Worm (Caenorhabditis elegans) whole organism, young adult: ENCODE measurements around the gene pho-6.

ENCODE experiments used
- B0336.3 ChIP-seq: fragments of 200-800 bp; sonication (Bioruptor generic); IDR thresholded peaks from 2 replicates; pipeline ENCODE4 v1.3.6; 2022; ENCODE audit warnings: missing genetic modification characterization, missing compliant biosample characterization
- F23B12.7 ChIP-seq: sonication (generic microtip); optimal IDR thresholded peaks from 2 replicates; lab custom pipeline; 2017; ENCODE audit warnings: missing genetic modification characterization, mild to moderate bottlenecking, missing compliant biosample characterization, antibody characterized with exemption, moderate library complexity; ENCODE audit not compliant: insufficient read depth
- F57A8.1 ChIP-seq: fragments of 200-800 bp; sonication (Bioruptor generic); optimal IDR thresholded peaks from 2 replicates; lab custom pipeline; 2018; ENCODE audit warnings: mild to moderate bottlenecking, missing genetic modification characterization, moderate library complexity, missing compliant biosample characterization
- K11D2.4 ChIP-seq: fragments of 200-800 bp; sonication (Bioruptor generic); IDR thresholded peaks from 2 replicates; pipeline ENCODE4 v1.3.6; 2022; ENCODE audit warnings: missing genetic modification reagents, missing genetic modification characterization, missing compliant biosample characterization
- K12H6.12 ChIP-seq: fragments of 200-800 bp; sonication (Bioruptor generic); optimal IDR thresholded peaks from 2 replicates; lab custom pipeline; 2018; ENCODE audit warnings: mild to moderate bottlenecking, missing genetic modification characterization, missing compliant biosample characterization
- Y67H2A.10 ChIP-seq: fragments of 200-800 bp; sonication (Bioruptor generic); conservative IDR thresholded peaks from 2 replicates; pipeline ENCODE4 v1.3.6; 2022; ENCODE audit warnings: missing genetic modification reagents, missing genetic modification characterization, missing compliant biosample characterization
- ZK185.1 ChIP-seq: sonication (generic microtip); optimal IDR thresholded peaks from 2 replicates; lab custom pipeline; 2016; ENCODE audit warnings: mild to moderate bottlenecking, missing genetic modification characterization, missing compliant biosample characterization; ENCODE audit not compliant: poor library complexity, severe bottlenecking
- akir-1 ChIP-seq: fragments of 200-800 bp; sonication (Bioruptor generic); optimal IDR thresholded peaks from 2 replicates; lab custom pipeline; 2018; ENCODE audit warnings: mild to moderate bottlenecking, missing genetic modification characterization, moderate library complexity, missing compliant biosample characterization
- aptf-3 ChIP-seq: fragments of 200-800 bp; sonication (Bioruptor generic); IDR thresholded peaks from 2 replicates; pipeline ENCODE4 v1.3.6; 2022; ENCODE audit warnings: missing genetic modification characterization, missing compliant biosample characterization
- athp-1 ChIP-seq: sonication (generic microtip); optimal IDR thresholded peaks from 2 replicates; lab custom pipeline; 2017; ENCODE audit warnings: mild to moderate bottlenecking, missing genetic modification characterization, missing compliant biosample characterization
- attf-3 ChIP-seq: fragments of 200-800 bp; sonication (Bioruptor generic); conservative IDR thresholded peaks from 2 replicates; pipeline ENCODE4 v1.3.6; 2022; ENCODE audit warnings: missing genetic modification reagents, missing genetic modification characterization, missing compliant biosample characterization
- attf-6 ChIP-seq: fragments of 200-800 bp; sonication (Bioruptor generic); IDR thresholded peaks from 2 replicates; pipeline ENCODE4 v1.3.6; 2022; ENCODE audit warnings: missing genetic modification reagents, missing genetic modification characterization, missing compliant biosample characterization
- ccch-3 ChIP-seq: fragments of 200-800 bp; sonication (Bioruptor generic); optimal IDR thresholded peaks from 2 replicates; lab custom pipeline; 2018; ENCODE audit warnings: mild to moderate bottlenecking, missing genetic modification characterization, missing compliant biosample characterization
- ceh-100 ChIP-seq: fragments of 200-800 bp; sonication (Bioruptor generic); IDR thresholded peaks from 2 replicates; pipeline ENCODE4 v1.3.6; 2022; ENCODE audit warnings: missing genetic modification reagents, missing genetic modification characterization, missing compliant biosample characterization
- dpl-1 ChIP-seq: fragments of 150-350 bp; optimal IDR thresholded peaks from 2 replicates; lab custom pipeline; 2014; ENCODE audit warnings: missing biosample characterization, missing genetic modification reagents, missing genetic modification characterization
- efl-1 ChIP-seq: fragments of 150-350 bp; optimal IDR thresholded peaks from 2 replicates; lab custom pipeline; 2014; ENCODE audit warnings: missing biosample characterization, missing genetic modification reagents, missing genetic modification characterization
- egl-18 ChIP-seq: fragments of 200-800 bp; sonication (Bioruptor generic); IDR thresholded peaks from 2 replicates; pipeline ENCODE4 v1.3.6; 2022; ENCODE audit warnings: missing genetic modification reagents, missing genetic modification characterization, missing compliant biosample characterization
- fkh-3 ChIP-seq: sonication (generic microtip); optimal IDR thresholded peaks from 2 replicates; lab custom pipeline; 2016; ENCODE audit warnings: mild to moderate bottlenecking, missing genetic modification characterization, missing compliant biosample characterization
- him-1 ChIP-seq: sonication (generic microtip); optimal IDR thresholded peaks from 2 replicates; lab custom pipeline; 2016; ENCODE audit warnings: missing genotype, missing genetic modification reagents, missing genetic modification characterization, missing compliant biosample characterization
- hsf-1 ChIP-seq: fragments of 200-800 bp; sonication (Bioruptor generic); IDR thresholded peaks from 2 replicates; pipeline ENCODE4 v1.3.6; 2022; ENCODE audit warnings: missing genetic modification reagents, missing genetic modification characterization, missing compliant biosample characterization
- let-607 ChIP-seq, 2 experiments: fragments of 200-800 bp in 1 of 2; sonication (Bioruptor generic) in 1 of 2; sonication (generic microtip) in 1 of 2; optimal IDR thresholded peaks; 2 replicates each; lab custom pipeline; 2016 to 2018; ENCODE audit warnings: mild to moderate bottlenecking in 2 of 2, missing compliant biosample characterization in 2 of 2, missing genetic modification characterization in 2 of 2, moderate library complexity in 2 of 2, missing genotype in 1 of 2
- lin-40 ChIP-seq: sonication (generic microtip); optimal IDR thresholded peaks from 2 replicates; lab custom pipeline; 2016; ENCODE audit warnings: missing genetic modification characterization, mild to moderate bottlenecking, missing compliant biosample characterization, missing genotype, missing genetic modification reagents
- lsl-1 ChIP-seq: fragments of 200-800 bp; sonication (Bioruptor generic); optimal IDR thresholded peaks from 2 replicates; lab custom pipeline; 2018; ENCODE audit warnings: mild to moderate bottlenecking, missing genetic modification characterization, moderate library complexity, missing compliant biosample characterization
- mxl-1 ChIP-seq: sonication (generic microtip); optimal IDR thresholded peaks from 2 replicates; lab custom pipeline; 2016; ENCODE audit warnings: missing genetic modification characterization, missing compliant biosample characterization
- nfya-1 ChIP-seq: sonication (generic microtip); optimal IDR thresholded peaks from 2 replicates; lab custom pipeline; 2017; ENCODE audit warnings: antibody characterized with exemption, missing compliant biosample characterization, missing genetic modification characterization, borderline replicate concordance; ENCODE audit not compliant: insufficient read depth
- nhr-179 ChIP-seq: sonication (generic microtip); optimal IDR thresholded peaks from 2 replicates; lab custom pipeline; 2016; ENCODE audit warnings: mild to moderate bottlenecking, missing genetic modification characterization, missing compliant biosample characterization
- nhr-27 ChIP-seq: fragments of 200-800 bp; sonication (Bioruptor generic); optimal IDR thresholded peaks from 2 replicates; lab custom pipeline; 2018; ENCODE audit warnings: mild to moderate bottlenecking, missing genetic modification characterization, moderate library complexity, missing compliant biosample characterization
- pbrm-1 ChIP-seq: fragments of 200-800 bp; sonication (Bioruptor generic); IDR thresholded peaks from 2 replicates; pipeline ENCODE4 v1.3.6; 2022; ENCODE audit warnings: missing genetic modification reagents, missing genetic modification characterization, missing compliant biosample characterization
- snpc-1.1 ChIP-seq: sonication (generic microtip); optimal IDR thresholded peaks from 2 replicates; lab custom pipeline; 2017; ENCODE audit warnings: missing genetic modification characterization, mild to moderate bottlenecking, missing compliant biosample characterization, antibody characterized with exemption, moderate library complexity, missing genotype, missing genetic modification reagents; ENCODE audit not compliant: insufficient read depth
- snpc-1.3 ChIP-seq: sonication (generic microtip); optimal IDR thresholded peaks from 2 replicates; lab custom pipeline; 2017; ENCODE audit warnings: missing genetic modification characterization, mild to moderate bottlenecking, missing compliant biosample characterization, antibody characterized with exemption, moderate library complexity, missing genotype, missing genetic modification reagents; ENCODE audit not compliant: insufficient read depth
- snpc-3.4 ChIP-seq: sonication (generic microtip); optimal IDR thresholded peaks from 2 replicates; lab custom pipeline; 2017; ENCODE audit warnings: missing genetic modification characterization, mild to moderate bottlenecking, missing compliant biosample characterization, antibody characterized with exemption, moderate library complexity, missing genotype, missing genetic modification reagents
- somi-1 ChIP-seq: fragments of 200-800 bp; sonication (Bioruptor generic); optimal IDR thresholded peaks from 2 replicates; lab custom pipeline; 2018; ENCODE audit warnings: mild to moderate bottlenecking, missing genetic modification characterization, missing compliant biosample characterization
- tbx-9 ChIP-seq: sonication (generic microtip); optimal IDR thresholded peaks from 2 replicates; lab custom pipeline; 2016; ENCODE audit warnings: borderline replicate concordance, missing genetic modification characterization, inconsistent platforms, missing compliant biosample characterization
- xnd-1 ChIP-seq: sonication (generic microtip); optimal IDR thresholded peaks from 2 replicates; lab custom pipeline; 2016; ENCODE audit warnings: missing genotype, missing genetic modification reagents, missing genetic modification characterization, missing compliant biosample characterization
- zfh-2 ChIP-seq: fragments of 200-800 bp; sonication (Bioruptor generic); conservative IDR thresholded peaks from 2 replicates; pipeline ENCODE4 v1.3.6; 2022; ENCODE audit warnings: missing genetic modification reagents, missing genetic modification characterization, missing compliant biosample characterization
- ztf-18 ChIP-seq: sonication (generic microtip); optimal IDR thresholded peaks from 2 replicates; lab custom pipeline; 2016; ENCODE audit warnings: missing genotype, mild to moderate bottlenecking, missing genetic modification characterization, missing compliant biosample characterization
- ztf-26 ChIP-seq: sonication (generic microtip); optimal IDR thresholded peaks from 2 replicates; lab custom pipeline; 2017; ENCODE audit warnings: missing genetic modification characterization, missing compliant biosample characterization
- ztf-6 ChIP-seq: fragments of 200-800 bp; sonication (Bioruptor generic); IDR thresholded peaks from 2 replicates; pipeline ENCODE4 v1.3.6; 2022; ENCODE audit warnings: missing genetic modification reagents, missing genetic modification characterization, missing compliant biosample characterization

The pho-6 gene

DNA sequence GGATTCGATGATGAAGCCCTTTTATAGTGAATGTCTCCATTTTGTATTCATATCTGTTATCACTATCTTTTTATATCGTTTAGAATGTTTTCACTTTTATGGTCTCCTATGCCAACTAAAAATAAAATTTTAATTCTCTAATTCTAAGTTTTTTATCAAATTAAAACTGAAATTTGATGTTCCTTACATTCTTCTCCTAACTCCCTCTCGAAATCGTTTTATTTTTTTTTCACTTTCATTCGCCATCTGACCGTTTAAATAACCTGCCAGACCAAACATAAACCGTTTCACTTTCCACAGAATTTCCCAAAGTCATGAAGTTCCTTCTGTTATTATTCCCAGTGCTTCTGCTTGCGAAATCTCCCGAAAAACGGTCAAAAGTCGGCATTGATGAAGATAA, 15.1 kb downstream of the pho-6 start, which contains the start of gene F52E1.5:
Gene F52E1.5, plus strand, starts transcription at position 301 of the 400 bp plus-strand sequence.
- TF ChIP-seq B0336.3 (GFP tag; lab: Robert Waterston, UW) = no peak
- TF ChIP-seq, all 124 proteins: peak for 0

ce11 chrV:8375849-8376248, 18.4 kb downstream of the pho-6 start, which contains the start of gene F38E1.3:
Gene F38E1.3, plus strand, starts transcription at chrV:8376149.
- TF ChIP-seq mxl-1 (no peak), xnd-1 (tag; lab: Kevin White, UChicago) (no peak), nfya-1 (no peak), Y67H2A.10 (GFP tag; lab: Robert Waterston, UW) (no peak)

DNA sequence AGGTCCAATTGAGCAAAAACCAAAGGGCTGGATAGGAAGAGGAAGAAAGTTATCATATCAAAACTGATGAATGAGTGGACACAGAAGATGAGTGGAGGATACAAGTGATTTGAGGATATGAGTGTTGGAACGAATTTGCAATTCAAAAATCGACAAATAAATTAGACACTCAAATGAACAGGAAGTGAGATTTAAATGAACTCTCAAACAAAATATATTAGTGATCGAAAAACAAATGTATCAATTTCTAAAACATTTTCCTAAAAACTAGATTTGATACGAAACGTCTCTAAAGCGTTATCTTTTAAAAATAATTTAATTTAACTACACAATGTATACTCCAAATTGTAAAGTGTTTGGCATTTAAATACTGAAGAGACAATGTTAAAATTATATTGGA, 18.8 kb downstream of the pho-6 start, which contains the start of gene F38E1.10:
Gene F38E1.10, minus strand, starts transcription at position 101 of the 400 bp plus-strand sequence.
- no peak for TF ChIP-seq K12H6.12 (tag; lab: Kevin White, UChicago)
- no peak for TF ChIP-seq attf-3 (GFP tag; lab: Robert Waterston, UW)
- TF ChIP-seq ztf-6 (GFP tag; lab: Robert Waterston, UW) = no peak
- TF ChIP-seq athp-1 (tag; lab: Kevin White, UChicago) = no peak
- no peak for TF ChIP-seq attf-6 (GFP tag; lab: Robert Waterston, UW)
- no peak for TF ChIP-seq ztf-26 (tag; lab: Kevin White, UChicago)
- TF ChIP-seq, all 124 proteins: peak for 0

DNA sequence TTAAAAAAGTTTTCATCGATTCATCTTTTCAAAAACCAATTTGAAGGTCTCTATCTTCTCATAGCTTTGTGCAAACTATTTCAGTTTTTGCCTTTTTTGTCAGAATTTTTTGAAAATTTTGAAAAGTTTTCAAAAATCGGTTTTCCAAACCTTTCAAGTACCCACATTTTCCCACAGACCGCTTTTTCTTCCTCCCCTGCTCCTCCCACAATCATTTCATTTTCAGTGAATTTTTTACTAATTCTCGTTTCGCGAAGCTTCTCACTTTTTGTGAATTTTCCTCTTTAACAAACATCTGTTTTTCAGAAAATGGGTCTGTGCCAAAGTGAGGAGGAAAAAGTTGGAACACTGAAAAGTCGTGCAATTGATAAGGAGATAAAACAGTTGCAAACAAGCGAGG, 23.6 kb downstream of the pho-6 start, which contains the start of gene gpa-2:
Gene gpa-2, plus strand, starts transcription at position 301 of the 400 bp plus-strand sequence.
- TF ChIP-seq aptf-3 (GFP tag; lab: Robert Waterston, UW) = no peak
- TF ChIP-seq nhr-27 (tag; lab: Kevin White, UChicago) = no peak
- no peak for TF ChIP-seq F57A8.1 (GFP tag; lab: Kevin White, UChicago)
- TF ChIP-seq zfh-2 = no peak
- TF ChIP-seq him-1 = no peak
- no peak for TF ChIP-seq hsf-1
- no peak for TF ChIP-seq ztf-6 (GFP tag; lab: Robert Waterston, UW)
- no peak for TF ChIP-seq pbrm-1
- TF ChIP-seq tbx-9 (tag; lab: Kevin White, UChicago) = no peak
- no peak for TF ChIP-seq K11D2.4 (GFP tag; lab: Robert Waterston, UW)
- TF ChIP-seq fkh-3 (tag; lab: Kevin White, UChicago) = no peak
- no peak for TF ChIP-seq ceh-100 (GFP tag; lab: Robert Waterston, UW)
- no peak for TF ChIP-seq let-607 (tag; optimal IDR thresholded peaks at IDR 0.05; lab: Kevin White, UChicago)

DNA sequence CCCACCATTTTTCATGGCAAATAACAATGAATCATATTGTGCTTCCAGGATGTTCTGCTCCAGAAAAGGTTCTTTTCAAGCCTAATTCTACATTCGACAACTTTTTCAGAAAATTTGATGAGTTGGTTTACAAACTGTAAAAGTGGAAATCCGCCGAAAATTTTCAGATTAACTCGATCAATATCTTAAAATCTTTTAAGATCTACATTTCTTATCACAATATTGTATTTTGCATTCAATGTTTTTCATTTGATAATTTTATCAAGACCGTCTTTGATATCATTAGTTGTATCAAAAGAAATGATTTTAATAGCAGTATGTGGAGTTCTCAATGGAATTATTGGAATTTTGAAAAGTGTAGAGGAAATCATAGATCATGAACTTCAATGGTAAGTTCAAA, 34.5 kb downstream of the pho-6 start, which contains the start of gene F38E1.6:
Gene F38E1.6, plus strand, starts transcription at position 301 of the 400 bp plus-strand sequence.
- TF ChIP-seq somi-1 (GFP tag; lab: Kevin White, UChicago) (no peak), nhr-27 (tag; lab: Kevin White, UChicago) (no peak)

- peak; percentile 42 for TF ChIP-seq lsl-1 (GFP tag; lab: Kevin White, UChicago)
- TF ChIP-seq efl-1 (GFP tag; lab: Kevin White, UChicago) = peak; percentile 26
- peak; percentile 29 for TF ChIP-seq xnd-1 (tag; lab: Kevin White, UChicago)
- TF ChIP-seq him-1 = peak; percentile 21
- no peak for TF ChIP-seq ccch-3 (GFP tag; lab: Kevin White, UChicago)
- peak; percentile 94 for TF ChIP-seq ztf-18 (tag; lab: Kevin White, UChicago)
- TF ChIP-seq snpc-1.3 (tag; lab: Kevin White, UChicago) = peak; percentile 20
- TF ChIP-seq somi-1 (GFP tag; lab: Kevin White, UChicago) = no peak
- no peak for TF ChIP-seq egl-18 (GFP tag; lab: Robert Waterston, UW)
- TF ChIP-seq F23B12.7 (tag; lab: Kevin White, UChicago) = peak; percentile 74
- peak; percentile 67 for TF ChIP-seq lin-40 (tag; lab: Kevin White, UChicago)
- peak; percentile 57 for TF ChIP-seq snpc-1.1 (tag; lab: Kevin White, UChicago)
- peak; percentile 28 for TF ChIP-seq dpl-1 (GFP tag; lab: Kevin White, UChicago)
- peak; percentile 52 for TF ChIP-seq snpc-3.4 (tag; lab: Kevin White, UChicago)
- no peak for TF ChIP-seq nhr-179 (tag; lab: Kevin White, UChicago)
- peak; percentile 12 for TF ChIP-seq ZK185.1
- no peak for TF ChIP-seq akir-1 (GFP tag; lab: Kevin White, UChicago)
Observed at ce11 chrV:8359113-8359564, 35.1 kb downstream of the pho-6 start, which contains the start of gene mpdu-1. Gene mpdu-1, minus strand, starts transcription at chrV:8359163.
